Fruit fly (Drosophila melanogaster) whole organism, wandering third instar larva: Measurements from ENCODE around the gene CG5181.
A peak's percentile ranks its signal among the peaks of the same experiment; 100 is the strongest.

Experiments
- Dif ChIP-seq: fragments of 200-275, 200-300 bp; sonication (Bioruptor generic); optimal IDR thresholded peaks from 2 replicates; lab custom pipeline; 2018; ENCODE audit warnings: missing biosample characterization, missing genetic modification characterization; ENCODE audit not compliant: partially characterized antibody
- Vsx2 ChIP-seq: fragments of 200-300, 225-300 bp; sonication (Bioruptor generic); optimal IDR thresholded peaks from 2 replicates; lab custom pipeline; 2018; ENCODE audit warnings: missing biosample characterization, missing genetic modification characterization; ENCODE audit not compliant: partially characterized antibody
- tai ChIP-seq: sonication (Bioruptor generic); optimal IDR thresholded peaks from 2 replicates; lab custom pipeline; 2016; ENCODE audit warnings: missing biosample characterization, missing genetic modification characterization

CG5181 gene

dm6 chr2L:7358788-7359187 is 50.8 kb downstream of the CG5181 start:
- TF ChIP-seq Dif (peak; percentile 22), Vsx2 (GFP tag; lab: Kevin White, UChicago) (peak; percentile 7), tai (GFP tag; lab: Kevin White, UChicago) (no peak)
